2 fruit fly cellular contexts compared by ENCODE assay signal in the genomic region with DNA sequence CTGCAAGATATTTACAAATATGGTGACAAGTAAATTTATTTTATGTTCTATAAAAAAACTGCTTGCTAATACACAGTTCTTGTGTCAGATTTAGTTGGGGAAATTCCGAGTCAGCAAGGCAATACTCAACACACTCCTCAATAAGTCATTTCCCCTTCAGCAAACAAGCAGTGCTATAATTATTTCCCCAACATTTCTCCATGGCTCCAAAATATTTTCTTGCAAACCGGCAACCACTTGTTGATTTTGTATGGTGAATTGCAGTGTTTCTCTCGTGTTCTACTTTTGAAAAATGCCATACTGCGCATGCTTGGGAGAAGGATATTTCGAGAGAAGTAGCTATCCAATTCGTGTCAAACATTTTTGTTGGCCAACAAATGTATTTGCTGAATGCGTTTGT.
TF ChIP-seq lines count a peak whose summit lies in the region.

No protein-coding gene starts in this region.

- no peak for TF ChIP-seq CTCF in whole organism, embryonic (GFP tag; optimal IDR thresholded peaks at IDR 0.05; lab: Kevin White, UChicago)

TF ChIP-seq in whole organism, adult, 20 proteins besides CTCF, POLR2A, EP300 and RAD21:
- TF ChIP-seq toe (GFP tag; optimal IDR thresholded peaks at IDR 0.05; lab: Kevin White, UChicago) (no peak), pad (GFP tag; optimal IDR thresholded peaks at IDR 0.05; lab: Kevin White, UChicago) (peak; percentile 95)

TF ChIP-seq in whole organism, embryonic, 481 proteins besides CTCF, POLR2A, EP300 and RAD21:
- no peak for TF ChIP-seq mld (GFP tag; IDR thresholded peaks at IDR 0.05; lab: Robert Waterston, UW; ENCODE audit: partially characterized antibody)
- TF ChIP-seq corto (GFP tag; optimal IDR thresholded peaks at IDR 0.05; lab: Kevin White, UChicago): no peak
- TF ChIP-seq zfh1 (GFP tag; IDR thresholded peaks at IDR 0.05; lab: Robert Waterston, UW): no peak
- TF ChIP-seq CG31365 (tag; optimal IDR thresholded peaks at IDR 0.05; lab: Kevin White, UChicago): peak; percentile 86
- no peak for TF ChIP-seq ssp (GFP tag; IDR thresholded peaks at IDR 0.05; lab: Robert Waterston, UW)
- no peak for TF ChIP-seq CG17359 (tag; optimal IDR thresholded peaks at IDR 0.05; lab: Kevin White, UChicago)
- TF ChIP-seq Ets97D (GFP tag; optimal IDR thresholded peaks at IDR 0.05; lab: Kevin White, UChicago): no peak
- TF ChIP-seq CG14710 (tag; optimal IDR thresholded peaks at IDR 0.05; lab: Kevin White, UChicago): no peak
- no peak for TF ChIP-seq CG11456 (GFP tag; IDR thresholded peaks at IDR 0.05; lab: Robert Waterston, UW)
- TF ChIP-seq kah (GFP tag; optimal IDR thresholded peaks at IDR 0.05; lab: Kevin White, UChicago): peak; percentile 93
- TF ChIP-seq stwl (tag; optimal IDR thresholded peaks at IDR 0.05; lab: Kevin White, UChicago): peak; percentile 56
- no peak for TF ChIP-seq CG10366 (GFP tag; IDR thresholded peaks at IDR 0.05; lab: Robert Waterston, UW)
- TF ChIP-seq Nf-YB (GFP tag; optimal IDR thresholded peaks at IDR 0.05; lab: Kevin White, UChicago): no peak
- TF ChIP-seq bsh (GFP tag; optimal IDR thresholded peaks at IDR 0.05; lab: Kevin White, UChicago): no peak
- TF ChIP-seq nau (GFP tag; optimal IDR thresholded peaks at IDR 0.05; lab: Kevin White, UChicago): no peak
- no peak for TF ChIP-seq ci (GFP tag; IDR thresholded peaks at IDR 0.05; lab: Robert Waterston, UW)
- TF ChIP-seq CG4282 (GFP tag; optimal IDR thresholded peaks at IDR 0.05; lab: Kevin White, UChicago): no peak
- peak; percentile 96 for TF ChIP-seq scrt (GFP tag; optimal IDR thresholded peaks at IDR 0.05; lab: Kevin White, UChicago)
- TF ChIP-seq CG10979 (tag; optimal IDR thresholded peaks at IDR 0.05; lab: Kevin White, UChicago): no peak
- no peak for TF ChIP-seq CG2875 (GFP tag; optimal IDR thresholded peaks at IDR 0.05; lab: Kevin White, UChicago)
- no peak for TF ChIP-seq ase (GFP tag; IDR thresholded peaks at IDR 0.05; lab: Robert Waterston, UW)
- TF ChIP-seq Bdp1 (GFP tag; optimal IDR thresholded peaks at IDR 0.05; lab: Kevin White, UChicago): no peak
- TF ChIP-seq lab (GFP tag; optimal IDR thresholded peaks at IDR 0.05; lab: Kevin White, UChicago): no peak
- TF ChIP-seq ash1 (GFP tag; optimal IDR thresholded peaks at IDR 0.05; lab: Kevin White, UChicago): no peak
- no peak for TF ChIP-seq btn (GFP tag; optimal IDR thresholded peaks at IDR 0.05; lab: Kevin White, UChicago)
- TF ChIP-seq Med (GFP tag; lab: Kevin White, UChicago): no peak
- TF ChIP-seq sisA (GFP tag; IDR thresholded peaks at IDR 0.05; lab: Robert Waterston, UW): no peak
- no peak for TF ChIP-seq ato (GFP tag; IDR thresholded peaks at IDR 0.05; lab: Robert Waterston, UW; ENCODE audit: partially characterized antibody)
- no peak for TF ChIP-seq H2.0 (GFP tag; IDR thresholded peaks at IDR 0.05; lab: Robert Waterston, UW)
- TF ChIP-seq CG12104 (GFP tag; optimal IDR thresholded peaks at IDR 0.05; lab: Kevin White, UChicago): no peak
- TF ChIP-seq ewg (GFP tag; optimal IDR thresholded peaks at IDR 0.05; lab: Kevin White, UChicago): peak; percentile 76
- TF ChIP-seq CG4730 (GFP tag; IDR thresholded peaks at IDR 0.05; lab: Robert Waterston, UW): no peak
- no peak for TF ChIP-seq BtbVII (GFP tag; optimal IDR thresholded peaks at IDR 0.05; lab: Kevin White, UChicago)
- peak; percentile 90 for TF ChIP-seq Deaf1 (tag; optimal IDR thresholded peaks at IDR 0.05; lab: Kevin White, UChicago)
- peak; percentile 21; the same call in 1 of the 3 replicates for TF ChIP-seq knrl (GFP tag; IDR thresholded peaks at IDR 0.05; lab: Robert Waterston, UW; ENCODE audit: partially characterized antibody)
- no peak for TF ChIP-seq CG18619 (GFP tag; optimal IDR thresholded peaks at IDR 0.05; lab: Kevin White, UChicago)
- no peak for TF ChIP-seq lov (optimal IDR thresholded peaks at IDR 0.05; lab: Kevin White, UChicago)
- no peak for TF ChIP-seq lov (GFP tag; IDR thresholded peaks at IDR 0.05; lab: Robert Waterston, UW)
- TF ChIP-seq CG12744 (GFP tag; optimal IDR thresholded peaks at IDR 0.05; lab: Kevin White, UChicago): no peak
- no peak for TF ChIP-seq CG3163 (GFP tag; optimal IDR thresholded peaks at IDR 0.05; lab: Kevin White, UChicago)
- no peak for TF ChIP-seq Tbp (GFP tag; optimal IDR thresholded peaks at IDR 0.05; lab: Kevin White, UChicago)
